Fruit fly (Drosophila melanogaster): ENCODE data around the gene CG15386.

dm6 chr2L:2171366-2172078 lies 45.5 kb downstream of the CG15386 start:
- TF ChIP-seq CTCF (optimal IDR thresholded peaks at IDR 0.05) (no peak), CG8478 (optimal IDR thresholded peaks at IDR 0.05) (no peak)

All from S2 (cell line).